Worm (Caenorhabditis elegans): ENCODE data around the gene Y69H2.17.

Y69H2.17 gene

DNA sequence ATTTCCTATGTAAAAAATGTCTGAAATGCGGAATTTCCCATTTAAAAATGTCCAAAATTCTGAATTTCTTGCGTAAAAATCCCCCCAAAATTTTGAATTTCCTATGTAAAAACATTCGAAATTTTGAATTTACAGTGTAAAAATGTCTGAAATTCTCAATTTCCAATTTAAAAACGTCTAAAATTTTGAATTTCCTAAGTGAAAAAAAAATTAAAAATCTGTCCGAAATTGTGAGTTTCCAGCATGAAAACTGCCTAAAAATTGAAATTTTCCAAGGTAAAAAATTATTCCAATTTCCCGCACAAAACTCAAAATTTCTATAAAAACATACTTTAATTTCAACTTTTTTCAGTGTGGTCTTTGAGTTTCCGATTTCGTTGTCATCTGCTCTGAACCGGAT lies 37.1 kb downstream of the Y69H2.17 start:
- TF ChIP-seq hmbx-1 (tag; optimal IDR thresholded peaks at IDR 0.05) (no peak), sea-1 (GFP tag; conservative IDR thresholded peaks at IDR 0.05) (no peak), ets-7 (tag; optimal IDR thresholded peaks at IDR 0.05) (no peak)

ce11 chrV:18722510-18723299 lies 38.0 kb downstream of the Y69H2.17 start:
- TF ChIP-seq ets-7 (tag; optimal IDR thresholded peaks at IDR 0.05) (no peak), flt-1 (GFP tag; IDR thresholded peaks at IDR 0.05) (peak; percentile 52), ceh-36 (tag; optimal IDR thresholded peaks at IDR 0.05) (peak; percentile 57), ceh-13 (GFP tag; optimal IDR thresholded peaks at IDR 0.05) (no peak)

ce11 chrV:18723604-18724003 lies 38.9 kb downstream of the Y69H2.17 start:
- peak; percentile 23 for TF ChIP-seq hmg-4 (GFP tag; optimal IDR thresholded peaks at IDR 0.05)
- TF ChIP-seq hnd-1 (tag; optimal IDR thresholded peaks at IDR 0.05): peak; percentile 45
- TF ChIP-seq ets-7 (tag; optimal IDR thresholded peaks at IDR 0.05): no peak
- TF ChIP-seq aly-1 (tag; optimal IDR thresholded peaks at IDR 0.05): no peak
- TF ChIP-seq sea-1 (GFP tag; conservative IDR thresholded peaks at IDR 0.05): no peak
- no peak for TF ChIP-seq B0310.2 (tag; optimal IDR thresholded peaks at IDR 0.05)
- no peak for TF ChIP-seq tbx-37 (GFP tag; conservative IDR thresholded peaks at IDR 0.05)
- no peak for TF ChIP-seq ceh-36 (tag; optimal IDR thresholded peaks at IDR 0.05)
- TF ChIP-seq tbx-11 (GFP tag; IDR thresholded peaks at IDR 0.05): 0 out of 2 replicates have a peak, but pooled peaks have one; percentile 58
- TF ChIP-seq flt-1 (GFP tag; IDR thresholded peaks at IDR 0.05): peak; percentile 68; the same call in 1 of the 2 replicates
- TF ChIP-seq pes-1 (GFP tag; IDR thresholded peaks at IDR 0.05): no peak
- TF ChIP-seq F13C5.2 (tag; optimal IDR thresholded peaks at IDR 0.05): no peak
- no peak for TF ChIP-seq tra-4 (tag; optimal IDR thresholded peaks at IDR 0.05)
- TF ChIP-seq ama-1 (optimal IDR thresholded peaks at IDR 0.05): no peak
- TF ChIP-seq hmbx-1 (tag; optimal IDR thresholded peaks at IDR 0.05): no peak
- TF ChIP-seq ceh-13 (GFP tag; optimal IDR thresholded peaks at IDR 0.05): peak; percentile 72
- no peak for TF ChIP-seq scrt-1 (GFP tag; IDR thresholded peaks at IDR 0.05)

ce11 chrV:18724076-18724475 lies 39.3 kb downstream of the Y69H2.17 start:
- TF ChIP-seq ama-1 (optimal IDR thresholded peaks at IDR 0.05) (no peak), pes-1 (GFP tag; IDR thresholded peaks at IDR 0.05) (no peak)

DNA sequence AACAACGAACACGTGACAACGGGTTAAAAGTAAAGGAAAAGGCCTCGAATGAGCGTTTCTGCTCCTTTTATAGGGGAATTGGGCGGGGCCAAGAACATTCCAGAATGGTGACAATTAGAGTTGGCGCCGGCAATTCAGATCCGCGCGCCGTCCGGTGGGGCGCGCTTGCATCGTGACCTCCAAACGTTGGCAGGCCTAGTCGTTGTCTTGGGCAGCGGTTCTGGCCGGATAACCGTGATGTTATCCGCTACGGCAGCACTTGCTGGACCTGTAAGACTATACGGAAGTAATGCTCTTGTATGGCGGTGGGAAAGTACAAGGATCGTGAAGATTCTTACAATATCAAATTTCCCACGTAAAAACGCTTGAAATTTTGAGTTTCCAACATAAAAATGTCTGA lies 40.1 kb downstream of the Y69H2.17 start:
- TF ChIP-seq sea-1 (GFP tag; conservative IDR thresholded peaks at IDR 0.05): 0 out of 2 replicates have a peak, but pooled peaks have one; percentile 46
- peak; percentile 41; the same call in 1 of the 2 replicates for TF ChIP-seq tbx-11 (GFP tag; IDR thresholded peaks at IDR 0.05)

ce11 chrV:18725858-18726257 lies 41.1 kb downstream of the Y69H2.17 start:
- TF ChIP-seq hnd-1 (tag; optimal IDR thresholded peaks at IDR 0.05) (no peak), scrt-1 (GFP tag; IDR thresholded peaks at IDR 0.05) (no peak), ama-1 (optimal IDR thresholded peaks at IDR 0.05) (no peak), tbx-37 (GFP tag; conservative IDR thresholded peaks at IDR 0.05) (no peak), hmg-4 (GFP tag; optimal IDR thresholded peaks at IDR 0.05) (no peak), sea-1 (GFP tag; conservative IDR thresholded peaks at IDR 0.05) (no peak), tbx-11 (GFP tag; IDR thresholded peaks at IDR 0.05) (no peak), hmbx-1 (tag; optimal IDR thresholded peaks at IDR 0.05) (no peak), tra-4 (tag; optimal IDR thresholded peaks at IDR 0.05) (no peak), aly-1 (tag; optimal IDR thresholded peaks at IDR 0.05) (no peak), B0310.2 (tag; optimal IDR thresholded peaks at IDR 0.05) (no peak), ceh-36 (tag; optimal IDR thresholded peaks at IDR 0.05) (no peak), flt-1 (GFP tag; IDR thresholded peaks at IDR 0.05) (no peak), F13C5.2 (tag; optimal IDR thresholded peaks at IDR 0.05) (no peak), ceh-13 (GFP tag; optimal IDR thresholded peaks at IDR 0.05) (no peak)

DNA sequence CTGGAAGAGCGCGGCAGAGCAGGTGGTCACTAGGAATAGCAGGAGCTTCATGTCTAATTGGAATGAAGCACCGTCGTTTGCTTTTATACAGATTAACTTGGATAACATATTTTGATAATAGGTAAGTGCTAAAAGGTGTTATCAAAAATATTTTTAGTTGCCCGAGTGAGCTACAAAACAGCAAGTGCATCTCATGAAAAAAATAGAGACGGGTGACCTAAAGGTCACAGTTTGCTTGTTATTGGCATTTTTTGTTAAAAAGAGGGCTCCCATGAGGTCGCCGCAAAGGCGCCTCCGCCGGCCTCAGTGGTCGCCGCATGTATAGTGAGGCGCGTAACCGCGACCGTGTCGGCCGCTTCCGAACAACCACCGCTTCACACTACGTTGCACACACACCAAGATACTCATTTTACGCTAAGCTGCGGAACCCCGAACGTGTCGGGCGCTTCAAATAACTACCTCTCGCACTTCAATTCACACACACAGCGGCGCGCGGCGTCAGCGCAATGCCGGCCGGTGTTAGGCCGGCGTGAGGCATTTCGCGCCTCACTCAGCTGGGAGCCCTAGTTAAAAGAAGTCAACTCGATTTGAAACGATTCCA lies 44.7 kb downstream of the Y69H2.17 start, which contains the start of gene asp-19:
asp-19 (minus strand) TSS at position 51 of the 601 bp plus-strand sequence.
- TF ChIP-seq scrt-1 (GFP tag; IDR thresholded peaks at IDR 0.05) (no peak), ets-7 (tag; optimal IDR thresholded peaks at IDR 0.05) (no peak), ceh-36 (tag; optimal IDR thresholded peaks at IDR 0.05) (no peak), B0310.2 (tag; optimal IDR thresholded peaks at IDR 0.05) (no peak), tbx-37 (GFP tag; conservative IDR thresholded peaks at IDR 0.05) (no peak), aly-1 (tag; optimal IDR thresholded peaks at IDR 0.05) (no peak), ceh-13 (GFP tag; optimal IDR thresholded peaks at IDR 0.05) (no peak), hmg-4 (GFP tag; optimal IDR thresholded peaks at IDR 0.05) (no peak), F13C5.2 (tag; optimal IDR thresholded peaks at IDR 0.05) (no peak), hmbx-1 (tag; optimal IDR thresholded peaks at IDR 0.05) (no peak), flt-1 (GFP tag; IDR thresholded peaks at IDR 0.05) (no peak)

- TF ChIP-seq ceh-13 (GFP tag; optimal IDR thresholded peaks at IDR 0.05) (no peak), pes-1 (GFP tag; IDR thresholded peaks at IDR 0.05) (no peak), aly-1 (tag; optimal IDR thresholded peaks at IDR 0.05) (no peak)
Observed at ce11 chrV:18731579-18732041, 46.9 kb downstream of the Y69H2.17 start, which contains the start of the genes asp-18 and scl-19. TSS of gene asp-18 (minus strand) at chrV:18731679. TSS of gene scl-19 (plus strand) at chrV:18731991.
